Fruit fly (Drosophila melanogaster) whole organism, embryonic: ENCODE data around the gene CG44437.

Experiments
- Blimp-1 ChIP-seq: fragments of 200-800 bp; sonication (Bioruptor generic); optimal IDR thresholded peaks from 3 replicates; lab custom pipeline; 2018; ENCODE audit warnings: missing biosample characterization, missing genetic modification characterization, mild to moderate bottlenecking, moderate library complexity, missing genetic modification reagents
- CG10565 ChIP-seq: fragments of 200-800 bp; sonication (Bioruptor generic); optimal IDR thresholded peaks from 3 replicates; lab custom pipeline; 2016; ENCODE audit warnings: missing biosample characterization, mild to moderate bottlenecking, missing genetic modification characterization
- CG11504 ChIP-seq: fragments of 200-800 bp; sonication (Bioruptor generic); optimal IDR thresholded peaks from 3 replicates; lab custom pipeline; 2019; ENCODE audit warnings: missing biosample characterization, mild to moderate bottlenecking, missing genetic modification characterization, moderate library complexity
- CG11696 ChIP-seq: fragments of 200-800 bp; sonication (Bioruptor generic); IDR thresholded peaks from 2 replicates; pipeline ENCODE4 v1.3.6; 2022; ENCODE audit warnings: missing biosample characterization, missing genetic modification characterization
- CG12071 ChIP-seq: fragments of 200-800 bp; sonication (Bioruptor generic); optimal IDR thresholded peaks from 3 replicates; lab custom pipeline; 2018; ENCODE audit warnings: missing biosample characterization, mild to moderate bottlenecking, missing genetic modification characterization
- CG13296 ChIP-seq: fragments of 200-800 bp; sonication (Bioruptor generic); optimal IDR thresholded peaks from 3 replicates; lab custom pipeline; 2018; ENCODE audit warnings: missing biosample characterization, mild to moderate bottlenecking, missing genetic modification characterization
- CG13775 ChIP-seq: fragments of 200-800 bp; sonication (Bioruptor generic); optimal IDR thresholded peaks from 3 replicates; lab custom pipeline; 2017; ENCODE audit warnings: missing biosample characterization, mild to moderate bottlenecking, missing genetic modification characterization
- CG14667 ChIP-seq: fragments of 200-800 bp; sonication (Bioruptor generic); IDR thresholded peaks from 2 replicates; pipeline ENCODE4 v1.3.6; 2022; ENCODE audit warnings: missing biosample characterization, missing genetic modification characterization
- CG16779 ChIP-seq: fragments of 200-800 bp; sonication (Bioruptor generic); IDR thresholded peaks from 2 replicates; pipeline ENCODE4 v1.3.6; 2022; ENCODE audit warnings: missing biosample characterization, missing genetic modification characterization
- CG17359 ChIP-seq: fragments of 200-800 bp; sonication (Bioruptor generic); optimal IDR thresholded peaks from 3 replicates; lab custom pipeline; 2018; ENCODE audit warnings: missing biosample characterization, mild to moderate bottlenecking, missing genetic modification characterization, moderate library complexity
- CG17612 ChIP-seq: fragments of 200-800 bp; sonication (Bioruptor generic); IDR thresholded peaks from 2 replicates; pipeline ENCODE4 v1.3.6; 2022; ENCODE audit warnings: missing biosample characterization, missing genetic modification characterization
- CG18262 ChIP-seq: fragments of 200-800 bp; optimal IDR thresholded peaks from 3 replicates; lab custom pipeline; 2019; ENCODE audit warnings: missing biosample characterization, mild to moderate bottlenecking, missing genetic modification characterization, moderate library complexity
- CG7357 ChIP-seq: fragments of 200-800 bp; sonication (Bioruptor generic); IDR thresholded peaks from 3 replicates; pipeline ENCODE4 v1.3.6; 2022; ENCODE audit warnings: missing biosample characterization, missing genetic modification characterization
- CG7372 ChIP-seq: fragments of 200-800 bp; sonication (Bioruptor generic); IDR thresholded peaks from 2 replicates; pipeline ENCODE4 v1.3.6; 2022; ENCODE audit warnings: missing biosample characterization, missing genetic modification characterization
- CG7745 ChIP-seq: fragments of 200-800 bp; sonication (Bioruptor generic); optimal IDR thresholded peaks from 2 replicates; lab custom pipeline; 2018; ENCODE audit warnings: missing biosample characterization, mild to moderate bottlenecking, missing genetic modification characterization, moderate library complexity
- CG8924 ChIP-seq: fragments of 200-800 bp; optimal IDR thresholded peaks from 3 replicates; lab custom pipeline; 2019; ENCODE audit warnings: missing biosample characterization, mild to moderate bottlenecking, missing genetic modification characterization, moderate library complexity
- CG9932 ChIP-seq: fragments of 200-800 bp; sonication (Bioruptor generic); IDR thresholded peaks from 2 replicates; pipeline ENCODE4 v1.3.6; 2022; ENCODE audit warnings: missing biosample characterization, missing genetic modification characterization
- CoRest ChIP-seq: fragments of 200-800 bp; sonication (Bioruptor generic); optimal IDR thresholded peaks from 3 replicates; lab custom pipeline; 2018; ENCODE audit warnings: missing biosample characterization, mild to moderate bottlenecking, missing genetic modification characterization, moderate library complexity
- D19A ChIP-seq: fragments of 200-800 bp; optimal IDR thresholded peaks from 3 replicates; lab custom pipeline; 2019; ENCODE audit warnings: missing biosample characterization, mild to moderate bottlenecking, missing genetic modification characterization, moderate library complexity
- Deaf1 ChIP-seq: fragments of 200-800 bp; optimal IDR thresholded peaks from 3 replicates; lab custom pipeline; 2019; ENCODE audit warnings: missing biosample characterization, mild to moderate bottlenecking, missing genetic modification characterization, moderate library complexity
- Fer2 ChIP-seq: fragments of 200-800 bp; sonication (Bioruptor generic); optimal IDR thresholded peaks from 2 replicates; lab custom pipeline; 2018; ENCODE audit warnings: missing biosample characterization, mild to moderate bottlenecking, missing genetic modification characterization, moderate library complexity
- H2.0 ChIP-seq: fragments of 200-800 bp; sonication (Bioruptor generic); IDR thresholded peaks from 2 replicates; pipeline ENCODE4 v1.3.6; 2022; ENCODE audit warnings: missing biosample characterization, missing genetic modification characterization
- HLH3B ChIP-seq: fragments of 200-800 bp; sonication (Bioruptor generic); IDR thresholded peaks from 2 replicates; pipeline ENCODE4 v1.3.6; 2022; ENCODE audit warnings: missing biosample characterization, missing genetic modification characterization
- Hr51 ChIP-seq, 2 experiments: fragments of 200-800 bp; sonication (Bioruptor generic); optimal IDR thresholded peaks; 2 replicates in 1 of 2; 3 replicates in 1 of 2; lab custom pipeline; 2016 to 2018; ENCODE audit warnings: missing biosample characterization in 2 of 2, missing genetic modification characterization in 2 of 2, mild to moderate bottlenecking in 1 of 2, moderate library complexity in 1 of 2
- Lpt ChIP-seq: fragments of >200 bp; optimal IDR thresholded peaks from 2 replicates; lab custom pipeline; 2018; ENCODE audit warnings: missing biosample characterization, missing genetic modification characterization
- MBD-R2 ChIP-seq: fragments of 200-800 bp; sonication (Bioruptor generic); IDR thresholded peaks from 2 replicates; pipeline ENCODE4 v1.3.6; 2022; ENCODE audit warnings: missing biosample characterization, missing genetic modification characterization
- Mad ChIP-seq: fragments of 200-800 bp; sonication (Bioruptor generic); optimal IDR thresholded peaks from 2 replicates; lab custom pipeline; 2016; ENCODE audit warnings: missing biosample characterization, missing genetic modification characterization
- NK7.1 ChIP-seq: fragments of 200-800 bp; sonication (Bioruptor generic); optimal IDR thresholded peaks from 3 replicates; lab custom pipeline; 2016; ENCODE audit warnings: missing biosample characterization, missing genetic modification characterization
- Sry-δ ChIP-seq: fragments of 200-800 bp; sonication (Bioruptor generic); optimal IDR thresholded peaks from 2 replicates; lab custom pipeline; 2016; ENCODE audit warnings: missing biosample characterization, missing genetic modification characterization
- Stat92E ChIP-seq, 3 experiments: fragments of >200 bp in 2 of 3; fragments of 200-800 bp in 1 of 3; sonication (Bioruptor generic) in 1 of 3; optimal IDR thresholded peaks; 2 replicates each; lab custom pipeline; 2017 to 2019; ENCODE audit warnings: missing biosample characterization in 3 of 3, missing genetic modification characterization in 3 of 3, mild to moderate bottlenecking in 1 of 3, moderate library complexity in 1 of 3
- ash1 ChIP-seq: fragments of 200-800 bp; sonication (Bioruptor generic); optimal IDR thresholded peaks from 2 replicates; lab custom pipeline; 2018; ENCODE audit warnings: missing biosample characterization, mild to moderate bottlenecking, missing genetic modification characterization
- bsh ChIP-seq, 2 experiments: fragments of 200-800 bp; sonication (Bioruptor generic); optimal IDR thresholded peaks; 2 replicates each; lab custom pipeline; 2017 to 2018; ENCODE audit warnings: mild to moderate bottlenecking in 2 of 2, missing biosample characterization in 2 of 2, missing genetic modification characterization in 2 of 2, moderate library complexity in 1 of 2
- cg ChIP-seq: fragments of 200-800 bp; sonication (Bioruptor generic); optimal IDR thresholded peaks from 3 replicates; lab custom pipeline; 2019; ENCODE audit warnings: missing biosample characterization, mild to moderate bottlenecking, missing genetic modification characterization, moderate library complexity
- chif ChIP-seq, 2 experiments: fragments of 200-800 bp; sonication (Bioruptor generic); optimal IDR thresholded peaks; 3 replicates each; lab custom pipeline; 2016; ENCODE audit warnings: missing biosample characterization in 2 of 2, missing genetic modification characterization in 2 of 2
- crol ChIP-seq: fragments of 200-800 bp; sonication (Bioruptor generic); IDR thresholded peaks from 2 replicates; pipeline ENCODE4 v1.3.6; 2022; ENCODE audit warnings: missing biosample characterization, missing genetic modification characterization
- en ChIP-seq: fragments of 200-800 bp; sonication (Bioruptor generic); optimal IDR thresholded peaks from 2 replicates; lab custom pipeline; 2016; ENCODE audit warnings: missing biosample characterization, missing genetic modification characterization
- eyg ChIP-seq: fragments of 200-800 bp; sonication (Bioruptor generic); optimal IDR thresholded peaks from 3 replicates; lab custom pipeline; 2016; ENCODE audit warnings: missing biosample characterization, missing genetic modification characterization
- lbe ChIP-seq: fragments of 200-800 bp; sonication (Bioruptor generic); optimal IDR thresholded peaks from 2 replicates; lab custom pipeline; 2016; ENCODE audit warnings: missing biosample characterization, mild to moderate bottlenecking, missing genetic modification characterization
- lmd ChIP-seq: fragments of 200-800 bp; sonication (Bioruptor generic); IDR thresholded peaks from 2 replicates; pipeline ENCODE4 v1.3.6; 2022; ENCODE audit warnings: missing biosample characterization, missing genetic modification characterization
- maf-S ChIP-seq: fragments of 200-800 bp; sonication (Bioruptor generic); optimal IDR thresholded peaks from 2 replicates; lab custom pipeline; 2016; ENCODE audit warnings: missing biosample characterization, missing genetic modification characterization
- mirr ChIP-seq: fragments of 200-800 bp; sonication (Bioruptor generic); optimal IDR thresholded peaks from 3 replicates; lab custom pipeline; 2018; ENCODE audit warnings: missing biosample characterization, mild to moderate bottlenecking, missing genetic modification characterization
- nom ChIP-seq: fragments of 200-800 bp; sonication (Bioruptor generic); optimal IDR thresholded peaks from 2 replicates; lab custom pipeline; 2017; ENCODE audit warnings: missing biosample characterization, missing genetic modification characterization, mild to moderate bottlenecking, moderate library complexity, missing genetic modification reagents
- phol ChIP-seq: fragments of 200-800 bp; sonication (Bioruptor generic); optimal IDR thresholded peaks from 3 replicates; lab custom pipeline; 2018; ENCODE audit warnings: missing biosample characterization, mild to moderate bottlenecking, missing genetic modification characterization, moderate library complexity
- sc ChIP-seq, 3 experiments: fragments of >200 bp in 2 of 3; fragments of 200-800 bp in 1 of 3; sonication (Bioruptor generic) in 1 of 3; optimal IDR thresholded peaks; 2 replicates in 2 of 3; 3 replicates in 1 of 3; lab custom pipeline; 2017; ENCODE audit warnings: mild to moderate bottlenecking in 1 of 3, missing biosample characterization in 1 of 3, missing genetic modification characterization in 1 of 3, missing genetic modification reagents in 1 of 3
- scrt ChIP-seq: fragments of 200-800 bp; sonication (Bioruptor generic); optimal IDR thresholded peaks from 2 replicates; lab custom pipeline; 2018; ENCODE audit warnings: missing biosample characterization, mild to moderate bottlenecking, missing genetic modification characterization, moderate library complexity
- sisA ChIP-seq: fragments of 200-800 bp; sonication (Bioruptor generic); IDR thresholded peaks from 2 replicates; pipeline ENCODE4 v1.3.6; 2022; ENCODE audit warnings: missing biosample characterization, missing genetic modification characterization
- stc ChIP-seq: fragments of 200-800 bp; sonication (Bioruptor generic); IDR thresholded peaks from 2 replicates; pipeline ENCODE4 v1.3.6; 2022; ENCODE audit warnings: missing biosample characterization, missing genetic modification characterization
- zfh1 ChIP-seq: fragments of 200-800 bp; sonication (Bioruptor generic); IDR thresholded peaks from 3 replicates; pipeline ENCODE4 v1.3.6; 2022; ENCODE audit warnings: missing biosample characterization, missing genetic modification characterization

Gene CG44437

dm6 chrX:13247789-13248188 is 45.7 kb upstream of the CG44437 start (continued):
- TF ChIP-seq CG13296 (GFP tag; lab: Kevin White, UChicago) (no peak), Stat92E (GFP tag; optimal IDR thresholded peaks at IDR 0.05; lab: Kevin White, UChicago) (no peak), CoRest (tag; lab: Kevin White, UChicago) (no peak), CG18262 (tag; lab: Kevin White, UChicago) (no peak), MBD-R2 (GFP tag; lab: Robert Waterston, UW) (no peak), CG7745 (tag; lab: Kevin White, UChicago) (peak; percentile 5), en (no peak), cg (GFP tag; lab: Kevin White, UChicago) (peak; percentile 6), lmd (GFP tag; lab: Robert Waterston, UW) (no peak), mirr (GFP tag; lab: Kevin White, UChicago) (no peak), maf-S (GFP tag; lab: Kevin White, UChicago) (no peak), crol (peak; percentile 44; the same call in 1 of the 2 replicates), CG14667 (no peak), CG11696 (GFP tag; lab: Robert Waterston, UW) (no peak), CG13775 (GFP tag; lab: Kevin White, UChicago) (no peak), CG12071 (GFP tag; lab: Kevin White, UChicago) (no peak), CG7372 (GFP tag; lab: Robert Waterston, UW) (no peak), CG17612 (GFP tag; lab: Robert Waterston, UW) (no peak), D19A (no peak), Deaf1 (tag; lab: Kevin White, UChicago) (peak; percentile 70), CG7357 (no peak), Blimp-1 (GFP tag; lab: Kevin White, UChicago) (peak; percentile 89), CG9932 (GFP tag; lab: Robert Waterston, UW) (no peak), CG16779 (GFP tag; lab: Robert Waterston, UW) (no peak), NK7.1 (no peak), CG8924 (tag; lab: Kevin White, UChicago) (no peak)

dm6 chrX:13245767-13246166 is 43.7 kb upstream of the CG44437 start:
- TF ChIP-seq lbe (GFP tag; lab: Kevin White, UChicago), result peak; percentile 33
- TF ChIP-seq Mad (GFP tag; lab: Kevin White, UChicago), result no peak
- peak in 1 of 2 experiments; percentile 59 for TF ChIP-seq bsh (GFP tag; optimal IDR thresholded peaks at IDR 0.05; lab: Kevin White, UChicago)
- peak; percentile 61 for TF ChIP-seq nom (GFP tag; lab: Kevin White, UChicago)

- TF ChIP-seq CG11504 (tag; lab: Kevin White, UChicago) (peak; percentile 39), Sry-δ (no peak), Hr51 (GFP tag; optimal IDR thresholded peaks at IDR 0.05; lab: Kevin White, UChicago) (peak in 1 of 2 experiments; percentile 56), CG17359 (tag; lab: Kevin White, UChicago) (peak; percentile 43), chif (GFP tag; optimal IDR thresholded peaks at IDR 0.05; lab: Kevin White, UChicago) (peak in 1 of 2 experiments; percentile 4), Fer2 (tag; lab: Kevin White, UChicago) (no peak), phol (peak; percentile 25), Lpt (GFP tag; lab: Kevin White, UChicago) (no peak), HLH3B (peak; percentile 49; the same call in 1 of the 2 replicates), eyg (GFP tag; lab: Kevin White, UChicago) (no peak), maf-S (GFP tag; lab: Kevin White, UChicago) (no peak), Deaf1 (tag; lab: Kevin White, UChicago) (no peak), H2.0 (0 out of 2 replicates have a peak, but pooled peaks have one; percentile 25), CG14667 (peak; percentile 18; the same call in 1 of the 2 replicates), scrt (GFP tag; lab: Kevin White, UChicago) (no peak), zfh1 (peak; percentile 41; the same call in 1 of the 3 replicates), sisA (GFP tag; lab: Robert Waterston, UW) (peak; percentile 54; the same call in 1 of the 2 replicates), ash1 (GFP tag; lab: Kevin White, UChicago) (no peak), stc (GFP tag; lab: Robert Waterston, UW) (peak; percentile 42; the same call in 1 of the 2 replicates), CG10565 (no peak), sc (optimal IDR thresholded peaks at IDR 0.05; lab: Kevin White, UChicago) (no peak), sc (GFP tag; optimal IDR thresholded peaks at IDR 0.05; lab: Kevin White, UChicago) (no peak)
These were observed 42.4 kb upstream of the CG44437 start for dm6 chrX:13244462-13244861.
